Worm (Caenorhabditis elegans): ENCODE data around the gene C49C8.8.

The C49C8.8 gene

DNA sequence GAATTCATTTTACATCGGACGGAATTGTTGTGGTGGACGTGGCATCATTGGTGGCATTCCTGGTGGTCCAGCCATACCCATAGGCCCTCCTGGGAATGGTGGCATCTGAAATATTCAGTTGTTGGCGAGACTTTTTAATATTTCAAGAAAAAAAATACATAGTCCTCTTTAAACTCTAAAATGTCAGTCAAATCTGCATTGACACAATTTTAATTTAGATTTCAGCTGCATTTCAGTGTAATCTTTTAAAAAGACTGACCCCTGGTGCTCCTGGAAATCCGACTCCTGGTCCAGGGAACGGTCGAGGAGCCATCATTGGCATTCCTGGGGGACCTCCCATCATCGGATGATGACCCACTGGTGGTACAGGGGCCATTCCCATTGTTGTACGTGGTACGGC, 35.0 kb downstream of the C49C8.8 start:
- TF ChIP-seq sea-2 (GFP tag; optimal IDR thresholded peaks at IDR 0.05) (no peak), fos-1 (tag; optimal IDR thresholded peaks at IDR 0.05) (no peak), pha-4 (tag; optimal IDR thresholded peaks at IDR 0.05) (no peak), ztf-4 (tag; optimal IDR thresholded peaks at IDR 0.05) (no peak), nhr-237 (tag; optimal IDR thresholded peaks at IDR 0.05) (no peak), ZK546.5 (tag; optimal IDR thresholded peaks at IDR 0.05) (no peak), pqm-1 (tag; optimal IDR thresholded peaks at IDR 0.05) (no peak), ceh-16 (tag; optimal IDR thresholded peaks at IDR 0.05) (no peak), elt-2 (tag; optimal IDR thresholded peaks at IDR 0.05) (no peak), eor-1 (tag; optimal IDR thresholded peaks at IDR 0.05) (no peak)

DNA sequence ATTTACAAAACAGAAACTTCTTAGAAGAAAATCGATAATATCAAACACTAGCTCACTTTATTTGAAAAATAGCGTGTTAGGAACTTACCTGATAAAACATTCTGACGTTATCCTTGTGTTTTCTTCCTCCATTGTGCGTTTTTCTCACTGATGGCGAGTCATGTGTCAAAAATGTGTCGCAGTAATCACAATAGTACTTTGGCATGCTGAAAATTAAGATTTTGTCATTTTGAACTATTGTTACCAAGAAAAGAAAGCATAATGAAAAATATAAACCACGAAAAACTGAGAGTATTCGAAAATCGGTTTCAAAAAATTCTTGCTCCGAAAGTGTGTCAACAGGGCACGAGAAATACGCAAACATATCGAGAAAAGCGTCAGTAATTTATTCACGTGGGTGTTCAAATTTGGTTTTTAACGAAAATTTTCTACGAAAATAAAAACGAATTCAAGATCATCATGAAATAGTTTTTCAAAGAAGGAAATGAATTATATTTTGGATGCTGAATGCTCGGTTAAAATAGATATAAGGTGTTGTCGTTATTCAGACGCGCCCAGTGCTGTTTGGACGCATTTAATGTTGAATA, 35.8 kb downstream of the C49C8.8 start, which contains the start of gene snrp-3:
TSS of gene snrp-3 (minus strand) at position 206 of the 587 bp plus-strand sequence.
- no peak for TF ChIP-seq ztf-11 (tag; optimal IDR thresholded peaks at IDR 0.05)
- TF ChIP-seq lin-39 (tag; optimal IDR thresholded peaks at IDR 0.05): peak; percentile 19
- no peak for TF ChIP-seq nhr-237 (tag; optimal IDR thresholded peaks at IDR 0.05)
- peak; percentile 81 for TF ChIP-seq nhr-25 (tag; optimal IDR thresholded peaks at IDR 0.05)
- peak; percentile 95 for TF ChIP-seq nhr-23 (tag; optimal IDR thresholded peaks at IDR 0.05)
- TF ChIP-seq hmg-11 (tag; optimal IDR thresholded peaks at IDR 0.05): peak; percentile 84
- TF ChIP-seq jun-1 (tag; optimal IDR thresholded peaks at IDR 0.05): peak; percentile 76
- peak; percentile 83 for TF ChIP-seq skn-1 (tag; optimal IDR thresholded peaks at IDR 0.05)
- no peak for TF ChIP-seq fkh-2 (tag; optimal IDR thresholded peaks at IDR 0.05)
- peak; percentile 23 for TF ChIP-seq ceh-82 (tag; optimal IDR thresholded peaks at IDR 0.05)
- TF ChIP-seq ama-1 (optimal IDR thresholded peaks at IDR 0.05): peak; percentile 71
- peak; percentile 38 for TF ChIP-seq nhr-11 (tag; optimal IDR thresholded peaks at IDR 0.05)
- no peak for TF ChIP-seq eor-1 (tag; optimal IDR thresholded peaks at IDR 0.05)
- no peak for TF ChIP-seq nhr-12 (tag; optimal IDR thresholded peaks at IDR 0.05)
- no peak for TF ChIP-seq ceh-9 (tag; optimal IDR thresholded peaks at IDR 0.05)
- no peak for TF ChIP-seq egl-5 (tag; optimal IDR thresholded peaks at IDR 0.05)
- TF ChIP-seq fkh-10 (GFP tag; optimal IDR thresholded peaks at IDR 0.05): no peak
- peak; percentile 39 for TF ChIP-seq nhr-77 (tag; optimal IDR thresholded peaks at IDR 0.05)
- no peak for TF ChIP-seq elt-3 (tag; optimal IDR thresholded peaks at IDR 0.05)
- TF ChIP-seq elt-2 (tag; optimal IDR thresholded peaks at IDR 0.05): peak; percentile 42
- TF ChIP-seq elt-1 (tag; optimal IDR thresholded peaks at IDR 0.05): no peak
- no peak for TF ChIP-seq ceh-16 (tag; optimal IDR thresholded peaks at IDR 0.05)
- no peak for TF ChIP-seq sea-2 (GFP tag; optimal IDR thresholded peaks at IDR 0.05)
- peak; percentile 92 for TF ChIP-seq pha-4 (tag; optimal IDR thresholded peaks at IDR 0.05)
- peak; percentile 62 for TF ChIP-seq pqm-1 (tag; optimal IDR thresholded peaks at IDR 0.05)
- TF ChIP-seq aly-2 (tag; optimal IDR thresholded peaks at IDR 0.05): no peak
- TF ChIP-seq lsy-12 (tag; optimal IDR thresholded peaks at IDR 0.05): peak; percentile 64
- peak; percentile 49 for TF ChIP-seq tbx-2 (tag; optimal IDR thresholded peaks at IDR 0.05)
- TF ChIP-seq R02D3.7 (tag; optimal IDR thresholded peaks at IDR 0.05): peak; percentile 76
- no peak for TF ChIP-seq ZK546.5 (tag; optimal IDR thresholded peaks at IDR 0.05)
- TF ChIP-seq nhr-76 (tag; optimal IDR thresholded peaks at IDR 0.05): no peak
- no peak for TF ChIP-seq unc-39 (tag; optimal IDR thresholded peaks at IDR 0.05)
- TF ChIP-seq fos-1 (tag; optimal IDR thresholded peaks at IDR 0.05): no peak
- no peak for TF ChIP-seq nhr-28 (tag; optimal IDR thresholded peaks at IDR 0.05)
- TF ChIP-seq lin-15B (tag; optimal IDR thresholded peaks at IDR 0.05): peak; percentile 89
- TF ChIP-seq ztf-4 (tag; optimal IDR thresholded peaks at IDR 0.05): no peak
- TF ChIP-seq ceh-28 (tag; optimal IDR thresholded peaks at IDR 0.05): peak; percentile 78
- no peak for TF ChIP-seq unc-62 (GFP tag; optimal IDR thresholded peaks at IDR 0.05)
- peak; percentile 8 for TF ChIP-seq mdl-1 (tag; optimal IDR thresholded peaks at IDR 0.05)
- no peak for TF ChIP-seq zag-1 (tag; optimal IDR thresholded peaks at IDR 0.05)
- no peak for TF ChIP-seq daf-12 (tag; optimal IDR thresholded peaks at IDR 0.05)
- peak; percentile 77 for TF ChIP-seq snpc-4 (tag; optimal IDR thresholded peaks at IDR 0.05)
- TF ChIP-seq egl-27 (tag; optimal IDR thresholded peaks at IDR 0.05): no peak
- TF ChIP-seq nhr-67 (tag; optimal IDR thresholded peaks at IDR 0.05): no peak
- peak; percentile 84 for TF ChIP-seq nfya-1 (tag; optimal IDR thresholded peaks at IDR 0.05; ENCODE audit: insufficient read depth)
- TF ChIP-seq mml-1 (tag; optimal IDR thresholded peaks at IDR 0.05): no peak
- peak; percentile 79 for TF ChIP-seq nhr-43 (tag; optimal IDR thresholded peaks at IDR 0.05; ENCODE audit: poor library complexity, severe bottlenecking)
